Worm (Caenorhabditis elegans): Measurements from ENCODE around the gene sre-12.

DNA sequence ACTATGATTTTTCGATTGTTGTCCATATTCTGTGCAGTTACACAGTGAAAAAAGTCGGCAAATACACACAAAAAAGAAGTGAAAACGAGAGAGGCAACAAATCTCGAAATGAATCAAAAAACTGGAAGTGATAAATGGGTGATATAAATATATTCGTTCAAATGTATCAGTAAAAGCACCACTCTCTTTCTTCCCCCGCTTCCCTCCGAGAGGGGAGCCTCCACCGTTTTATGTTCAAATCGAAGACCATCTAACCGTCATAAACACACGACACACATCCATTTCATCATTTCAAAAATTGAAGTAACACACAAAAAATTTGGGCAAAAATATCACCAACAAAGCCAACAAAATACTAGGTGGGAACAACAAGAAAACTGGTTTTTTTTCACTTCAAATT is 48.1 kb upstream of the sre-12 start, which contains the start of gene F20A1.6:
- TF ChIP-seq fkh-3 (tag; optimal IDR thresholded peaks at IDR 0.05) = no peak
- no peak for TF ChIP-seq dpl-1 (GFP tag; optimal IDR thresholded peaks at IDR 0.05)
